Worm (Caenorhabditis elegans) whole organism, young adult: ENCODE data around the gene sdz-1.
A peak's percentile ranks its signal among the peaks of the same experiment; 100 is the strongest.

Experiments
- B0019.2 ChIP-seq: fragments of 200-800 bp; sonication (Bioruptor generic); conservative IDR thresholded peaks from 2 replicates; pipeline ENCODE4 v1.3.6; 2022; ENCODE audit warnings: missing genetic modification reagents, missing genetic modification characterization, missing compliant biosample characterization
- B0261.1 ChIP-seq: sonication (generic microtip); optimal IDR thresholded peaks from 2 replicates; lab custom pipeline; 2016; ENCODE audit warnings: mild to moderate bottlenecking, missing genetic modification characterization, moderate library complexity, missing compliant biosample characterization
- C17E4.6 ChIP-seq: fragments of 200-800 bp; sonication (Bioruptor generic); IDR thresholded peaks from 2 replicates; pipeline ENCODE4 v1.3.6; 2022; ENCODE audit warnings: missing genetic modification reagents, missing genetic modification characterization, missing compliant biosample characterization
- F57A8.1 ChIP-seq: fragments of 200-800 bp; sonication (Bioruptor generic); optimal IDR thresholded peaks from 2 replicates; lab custom pipeline; 2018; ENCODE audit warnings: mild to moderate bottlenecking, missing genetic modification characterization, moderate library complexity, missing compliant biosample characterization
- K12H6.12 ChIP-seq: fragments of 200-800 bp; sonication (Bioruptor generic); optimal IDR thresholded peaks from 2 replicates; lab custom pipeline; 2018; ENCODE audit warnings: mild to moderate bottlenecking, missing genetic modification characterization, missing compliant biosample characterization
- Y53F4B.3 ChIP-seq: fragments of 200-800 bp; sonication (Bioruptor generic); IDR thresholded peaks from 2 replicates; pipeline ENCODE4 v1.3.6; 2022; ENCODE audit warnings: missing genetic modification reagents, missing genetic modification characterization, missing compliant biosample characterization
- Y53G8AR.9 ChIP-seq: fragments of 200-800 bp; sonication (Bioruptor generic); conservative IDR thresholded peaks from 2 replicates; pipeline ENCODE4 v1.3.6; 2022; ENCODE audit warnings: missing genetic modification reagents, missing genetic modification characterization, missing compliant biosample characterization
- Y67H2A.10 ChIP-seq: fragments of 200-800 bp; sonication (Bioruptor generic); conservative IDR thresholded peaks from 2 replicates; pipeline ENCODE4 v1.3.6; 2022; ENCODE audit warnings: missing genetic modification reagents, missing genetic modification characterization, missing compliant biosample characterization
- Y79H2A.3 ChIP-seq: fragments of 200-800 bp; sonication (Bioruptor generic); conservative IDR thresholded peaks from 2 replicates; pipeline ENCODE4 v1.3.6; 2022; ENCODE audit warnings: missing genetic modification reagents, missing genetic modification characterization, missing compliant biosample characterization
- akir-1 ChIP-seq: fragments of 200-800 bp; sonication (Bioruptor generic); optimal IDR thresholded peaks from 2 replicates; lab custom pipeline; 2018; ENCODE audit warnings: mild to moderate bottlenecking, missing genetic modification characterization, moderate library complexity, missing compliant biosample characterization
- ama-1 ChIP-seq, 3 experiments: fragments of 150-350 bp in 1 of 3; sonication (generic microtip) in 2 of 3; optimal IDR thresholded peaks; 2 replicates each; lab custom pipeline; 2014 to 2018; ENCODE audit warnings: missing biosample characterization in 2 of 3, missing genetic modification characterization in 2 of 3, missing genetic modification reagents in 2 of 3
- athp-1 ChIP-seq: sonication (generic microtip); optimal IDR thresholded peaks from 2 replicates; lab custom pipeline; 2017; ENCODE audit warnings: mild to moderate bottlenecking, missing genetic modification characterization, missing compliant biosample characterization
- attf-3 ChIP-seq: fragments of 200-800 bp; sonication (Bioruptor generic); conservative IDR thresholded peaks from 2 replicates; pipeline ENCODE4 v1.3.6; 2022; ENCODE audit warnings: missing genetic modification reagents, missing genetic modification characterization, missing compliant biosample characterization
- ccch-3 ChIP-seq: fragments of 200-800 bp; sonication (Bioruptor generic); optimal IDR thresholded peaks from 2 replicates; lab custom pipeline; 2018; ENCODE audit warnings: mild to moderate bottlenecking, missing genetic modification characterization, missing compliant biosample characterization
- cebp-1 ChIP-seq, 2 experiments: fragments of 200-800 bp in 1 of 2; sonication (Bioruptor generic) in 1 of 2; sonication (generic microtip) in 1 of 2; IDR thresholded peaks in 1 of 2; optimal IDR thresholded peaks in 1 of 2; 2 replicates each; pipeline versions ENCODE4 v1.3.6 to Lab custom; 2017 to 2022; ENCODE audit warnings: missing compliant biosample characterization in 2 of 2, missing genetic modification characterization in 2 of 2, mild to moderate bottlenecking in 1 of 2, missing genetic modification reagents in 1 of 2, moderate library complexity in 1 of 2
- cebp-2 ChIP-seq: fragments of 200-800 bp; sonication (Bioruptor generic); IDR thresholded peaks from 2 replicates; pipeline ENCODE4 v1.3.6; 2022; ENCODE audit warnings: missing genetic modification characterization, missing compliant biosample characterization
- ceh-40 ChIP-seq: fragments of 200-800 bp; sonication (Bioruptor generic); IDR thresholded peaks from 2 replicates; pipeline ENCODE4 v1.3.6; 2022; ENCODE audit warnings: missing genetic modification characterization, missing compliant biosample characterization
- die-1 ChIP-seq: sonication (generic microtip); optimal IDR thresholded peaks from 2 replicates; lab custom pipeline; 2016; ENCODE audit warnings: missing genotype, mild to moderate bottlenecking, missing genetic modification characterization, missing compliant biosample characterization
- efl-1 ChIP-seq: fragments of 150-350 bp; optimal IDR thresholded peaks from 2 replicates; lab custom pipeline; 2014; ENCODE audit warnings: missing biosample characterization, missing genetic modification reagents, missing genetic modification characterization
- egrh-3 ChIP-seq: fragments of 200-800 bp; sonication (Bioruptor generic); IDR thresholded peaks from 2 replicates; pipeline ENCODE4 v1.3.6; 2022; ENCODE audit warnings: missing genetic modification reagents, missing genetic modification characterization, missing compliant biosample characterization
- him-1 ChIP-seq: sonication (generic microtip); optimal IDR thresholded peaks from 2 replicates; lab custom pipeline; 2016; ENCODE audit warnings: missing genotype, missing genetic modification reagents, missing genetic modification characterization, missing compliant biosample characterization
- hmg-1.2 ChIP-seq: fragments of 200-800 bp; sonication (Bioruptor generic); IDR thresholded peaks from 2 replicates; pipeline ENCODE4 v1.3.6; 2022; ENCODE audit warnings: missing genetic modification reagents, missing genetic modification characterization, missing compliant biosample characterization
- hmg-20 ChIP-seq: fragments of 200-800 bp; sonication (Bioruptor generic); IDR thresholded peaks from 2 replicates; pipeline ENCODE4 v1.3.6; 2022; ENCODE audit warnings: missing genetic modification reagents, missing genetic modification characterization, missing compliant biosample characterization
- lin-40 ChIP-seq: sonication (generic microtip); optimal IDR thresholded peaks from 2 replicates; lab custom pipeline; 2016; ENCODE audit warnings: missing genetic modification characterization, mild to moderate bottlenecking, missing compliant biosample characterization, missing genotype, missing genetic modification reagents
- lir-1 ChIP-seq: fragments of 200-800 bp; sonication (Bioruptor generic); conservative IDR thresholded peaks from 2 replicates; pipeline ENCODE4 v1.3.6; 2022; ENCODE audit warnings: missing genetic modification reagents, missing genetic modification characterization, missing compliant biosample characterization
- lsy-27 ChIP-seq: sonication (generic microtip); optimal IDR thresholded peaks from 2 replicates; lab custom pipeline; 2017; ENCODE audit warnings: missing genetic modification characterization, mild to moderate bottlenecking, missing compliant biosample characterization, antibody characterized with exemption, missing genotype, borderline replicate concordance; ENCODE audit not compliant: insufficient read depth
- mel-28 ChIP-seq: sonication (generic microtip); optimal IDR thresholded peaks from 2 replicates; lab custom pipeline; 2016; ENCODE audit warnings: borderline replicate concordance, mild to moderate bottlenecking, missing genetic modification characterization, missing compliant biosample characterization
- mxl-1 ChIP-seq: sonication (generic microtip); optimal IDR thresholded peaks from 2 replicates; lab custom pipeline; 2016; ENCODE audit warnings: missing genetic modification characterization, missing compliant biosample characterization
- nfya-1 ChIP-seq: sonication (generic microtip); optimal IDR thresholded peaks from 2 replicates; lab custom pipeline; 2017; ENCODE audit warnings: antibody characterized with exemption, missing compliant biosample characterization, missing genetic modification characterization, borderline replicate concordance; ENCODE audit not compliant: insufficient read depth
- nfyb-1 ChIP-seq: fragments of 200-800 bp; sonication (Bioruptor generic); IDR thresholded peaks from 2 replicates; pipeline ENCODE4 v1.3.6; 2022; ENCODE audit warnings: missing genetic modification reagents, missing genetic modification characterization, missing compliant biosample characterization
- nhr-80 ChIP-seq: sonication (generic microtip); optimal IDR thresholded peaks from 2 replicates; lab custom pipeline; 2016; ENCODE audit warnings: missing genetic modification characterization, missing compliant biosample characterization
- pbrm-1 ChIP-seq: fragments of 200-800 bp; sonication (Bioruptor generic); IDR thresholded peaks from 2 replicates; pipeline ENCODE4 v1.3.6; 2022; ENCODE audit warnings: missing genetic modification reagents, missing genetic modification characterization, missing compliant biosample characterization
- rcor-1 ChIP-seq: fragments of 200-800 bp; sonication (Bioruptor generic); IDR thresholded peaks from 2 replicates; pipeline ENCODE4 v1.3.6; 2022; ENCODE audit warnings: missing genetic modification reagents, missing genetic modification characterization, missing compliant biosample characterization
- rec-8 ChIP-seq, 2 experiments: sonication (generic microtip); optimal IDR thresholded peaks; 2 replicates each; lab custom pipeline; 2016; ENCODE audit warnings: mild to moderate bottlenecking in 2 of 2, missing genetic modification characterization in 2 of 2, missing genetic modification reagents in 2 of 2, missing genotype in 2 of 2, missing biosample characterization in 1 of 2, missing compliant biosample characterization in 1 of 2, moderate library complexity in 1 of 2
- repo-1 ChIP-seq: sonication (generic microtip); optimal IDR thresholded peaks from 2 replicates; lab custom pipeline; 2017; ENCODE audit warnings: mild to moderate bottlenecking, missing genetic modification characterization, missing compliant biosample characterization
- rpc-1 ChIP-seq, 2 experiments: fragments of 150-350 bp in 1 of 2; sonication (generic microtip) in 1 of 2; optimal IDR thresholded peaks; 2 replicates each; lab custom pipeline; 2014 to 2018; ENCODE audit warnings: missing biosample characterization in 1 of 2, missing genetic modification characterization in 1 of 2, missing genetic modification reagents in 1 of 2, missing genotype in 1 of 2
- sdz-38 ChIP-seq: sonication (generic microtip); optimal IDR thresholded peaks from 2 replicates; lab custom pipeline; 2016; ENCODE audit warnings: missing genotype, missing genetic modification characterization, missing compliant biosample characterization
- sea-2 ChIP-seq: fragments of 200-800 bp; sonication (Bioruptor generic); IDR thresholded peaks from 2 replicates; pipeline ENCODE4 v1.3.6; 2022; ENCODE audit warnings: missing genetic modification characterization, missing compliant biosample characterization
- snpc-3.4 ChIP-seq: sonication (generic microtip); optimal IDR thresholded peaks from 2 replicates; lab custom pipeline; 2017; ENCODE audit warnings: missing genetic modification characterization, mild to moderate bottlenecking, missing compliant biosample characterization, antibody characterized with exemption, moderate library complexity, missing genotype, missing genetic modification reagents
- snpc-4 ChIP-seq, 5 experiments: fragments of 150-350 bp in 1 of 5; sonication (generic microtip) in 4 of 5; optimal IDR thresholded peaks; 2 replicates each; lab custom pipeline; 2014 to 2018; ENCODE audit warnings: missing genetic modification characterization in 5 of 5, missing biosample characterization in 3 of 5, antibody characterized with exemption in 2 of 5, mild to moderate bottlenecking in 2 of 5, missing compliant biosample characterization in 2 of 5, missing genotype in 2 of 5, moderate library complexity in 2 of 5, missing genetic modification reagents in 1 of 5
- sptf-2 ChIP-seq: fragments of 200-800 bp; sonication (Bioruptor generic); optimal IDR thresholded peaks from 2 replicates; lab custom pipeline; 2018; ENCODE audit warnings: mild to moderate bottlenecking, missing genetic modification characterization, missing compliant biosample characterization
- tbp1 ChIP-seq: fragments of 200-800 bp; sonication (Bioruptor generic); optimal IDR thresholded peaks from 2 replicates; lab custom pipeline; 2018; ENCODE audit warnings: mild to moderate bottlenecking, missing genetic modification characterization, missing compliant biosample characterization
- xnd-1 ChIP-seq: sonication (generic microtip); optimal IDR thresholded peaks from 2 replicates; lab custom pipeline; 2016; ENCODE audit warnings: missing genotype, missing genetic modification reagents, missing genetic modification characterization, missing compliant biosample characterization
- ztf-26 ChIP-seq: sonication (generic microtip); optimal IDR thresholded peaks from 2 replicates; lab custom pipeline; 2017; ENCODE audit warnings: missing genetic modification characterization, missing compliant biosample characterization
- ztf-6 ChIP-seq: fragments of 200-800 bp; sonication (Bioruptor generic); IDR thresholded peaks from 2 replicates; pipeline ENCODE4 v1.3.6; 2022; ENCODE audit warnings: missing genetic modification reagents, missing genetic modification characterization, missing compliant biosample characterization

sdz-1 gene

ce11 chrIII:8650235-8650817 is 49.8 kb downstream of the sdz-1 start, which contains the start of gene flp-23:
Gene flp-23 (plus strand): TSS chrIII:8650767.
- TF ChIP-seq B0019.2 (GFP tag; lab: Robert Waterston, UW) (no peak), pbrm-1 (GFP tag; lab: Robert Waterston, UW) (peak; percentile 45; the same call in 1 of the 2 replicates), snpc-3.4 (tag; lab: Kevin White, UChicago) (no peak), sea-2 (no peak), K12H6.12 (tag; lab: Kevin White, UChicago) (no peak), snpc-4 (GFP tag; optimal IDR thresholded peaks at IDR 0.05; lab: Kevin White, UChicago) (peak; percentile 43), snpc-4 (tag; optimal IDR thresholded peaks at IDR 0.05; lab: Kevin White, UChicago) (peak in 1 of 4 experiments; percentile 36), Y67H2A.10 (GFP tag; lab: Robert Waterston, UW) (no peak), mel-28 (tag; lab: Kevin White, UChicago) (no peak), sdz-38 (tag; lab: Kevin White, UChicago) (no peak), efl-1 (no peak), hmg-1.2 (GFP tag; lab: Robert Waterston, UW) (peak; percentile 50), hmg-20 (GFP tag; lab: Robert Waterston, UW) (no peak), nhr-80 (no peak), die-1 (tag; lab: Kevin White, UChicago) (peak; percentile 62), ztf-6 (GFP tag; lab: Robert Waterston, UW) (no peak), B0261.1 (tag; lab: Kevin White, UChicago) (peak; percentile 76), cebp-1 (GFP tag; IDR thresholded peaks at IDR 0.05; lab: Robert Waterston, UW) (no peak), cebp-1 (tag; optimal IDR thresholded peaks at IDR 0.05; lab: Kevin White, UChicago) (no peak), xnd-1 (no peak), athp-1 (tag; lab: Kevin White, UChicago) (no peak), F57A8.1 (no peak), lsy-27 (tag; lab: Kevin White, UChicago) (no peak), rcor-1 (GFP tag; lab: Robert Waterston, UW) (0 out of 2 replicates have a peak, but pooled peaks have one; percentile 26), sptf-2 (GFP tag; lab: Kevin White, UChicago) (no peak), ccch-3 (GFP tag; lab: Kevin White, UChicago) (no peak), lin-40 (tag; lab: Kevin White, UChicago) (peak; percentile 17), tbp1 (peak; percentile 90), C17E4.6 (GFP tag; lab: Robert Waterston, UW) (no peak), mxl-1 (peak; percentile 24), ceh-40 (GFP tag; lab: Robert Waterston, UW) (no peak), ama-1 (optimal IDR thresholded peaks at IDR 0.05; lab: Kevin White, UChicago) (no peak), ama-1 (GFP tag; optimal IDR thresholded peaks at IDR 0.05; lab: Kevin White, UChicago) (no peak), him-1 (tag; lab: Kevin White, UChicago) (peak; percentile 79), cebp-2 (GFP tag; lab: Robert Waterston, UW) (no peak), ztf-26 (tag; lab: Kevin White, UChicago) (no peak), akir-1 (GFP tag; lab: Kevin White, UChicago) (no peak), rec-8 (tag; optimal IDR thresholded peaks at IDR 0.05; lab: Kevin White, UChicago) (peak in 1 of 2 experiments; percentile 54), rpc-1 (optimal IDR thresholded peaks at IDR 0.05; lab: Kevin White, UChicago) (peak; percentile 72), rpc-1 (tag; optimal IDR thresholded peaks at IDR 0.05; lab: Kevin White, UChicago) (peak; percentile 86), egrh-3 (GFP tag; lab: Robert Waterston, UW) (0 out of 2 replicates have a peak, but pooled peaks have one; percentile 9), nfyb-1 (0 out of 2 replicates have a peak, but pooled peaks have one; percentile 40), Y53G8AR.9 (GFP tag; lab: Robert Waterston, UW) (no peak), lir-1 (GFP tag; lab: Robert Waterston, UW) (no peak), Y53F4B.3 (GFP tag; lab: Robert Waterston, UW) (no peak), nfya-1 (no peak), Y79H2A.3 (GFP tag; lab: Robert Waterston, UW) (no peak), repo-1 (no peak), attf-3 (GFP tag; lab: Robert Waterston, UW) (0 out of 2 replicates have a peak, but pooled peaks have one; percentile 15)
